Fruit fly (Drosophila melanogaster): ENCODE measurements around the gene MESR6.

Gene MESR6

DNA sequence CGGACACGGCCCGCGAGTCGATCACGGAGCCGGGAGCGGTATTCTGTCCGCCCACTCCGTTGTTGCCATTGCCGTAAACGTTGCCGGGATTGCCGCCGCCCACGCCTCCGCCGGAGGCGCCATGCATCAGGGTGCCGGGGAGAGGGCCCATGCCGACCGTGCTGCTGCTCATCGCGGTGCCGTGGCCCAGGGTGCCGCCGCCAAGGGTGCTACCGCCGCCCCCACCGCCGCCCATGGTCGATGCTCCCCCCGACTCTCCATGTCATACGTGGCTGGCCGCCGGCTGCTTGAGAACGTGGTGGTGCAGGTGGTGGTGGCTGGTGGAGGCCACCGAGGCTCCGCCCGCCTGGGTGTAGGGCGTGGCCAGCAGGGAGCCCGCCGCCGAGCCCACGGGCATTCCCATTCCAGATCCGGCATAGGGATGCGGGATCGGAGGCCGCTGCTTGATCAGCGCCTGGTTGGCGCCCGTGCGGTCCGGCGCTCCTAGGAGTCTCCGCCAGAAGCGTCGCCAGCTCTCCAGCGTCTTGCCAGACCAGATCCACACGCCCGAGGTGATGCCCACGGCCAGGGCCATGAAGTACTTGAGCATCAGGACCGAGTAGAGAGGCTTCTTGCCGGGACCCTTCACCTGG is 51.6 kb downstream of the MESR6 start:
- TF ChIP-seq Vsx2 (GFP tag; optimal IDR thresholded peaks at IDR 0.05; ENCODE audit: partially characterized antibody) (no peak), Dif (GFP tag; optimal IDR thresholded peaks at IDR 0.05; ENCODE audit: partially characterized antibody) (no peak), Dfd (GFP tag; optimal IDR thresholded peaks at IDR 0.05) (peak; percentile 98), Jra (GFP tag; optimal IDR thresholded peaks at IDR 0.05) (no peak)
